Fruit fly (Drosophila melanogaster) whole organism, embryonic: ENCODE measurements around the gene Eig71Eg.

Experiments
- CG10462 ChIP-seq: fragments of 200-800 bp; sonication (Bioruptor generic); optimal IDR thresholded peaks from 2 replicates; lab custom pipeline; 2016; ENCODE audit warnings: missing biosample characterization, missing genetic modification characterization
- CG13894 ChIP-seq: fragments of 200-800 bp; sonication (Bioruptor generic); optimal IDR thresholded peaks from 3 replicates; lab custom pipeline; 2018; ENCODE audit warnings: missing biosample characterization, mild to moderate bottlenecking, missing genetic modification characterization, moderate library complexity
- CG1529 ChIP-seq: fragments of 200-800 bp; sonication (Bioruptor generic); optimal IDR thresholded peaks from 3 replicates; lab custom pipeline; 2018; ENCODE audit warnings: missing biosample characterization, missing genetic modification characterization
- CG16815 ChIP-seq: fragments of 200-800 bp; sonication (Bioruptor generic); optimal IDR thresholded peaks from 3 replicates; lab custom pipeline; 2017; ENCODE audit warnings: missing biosample characterization, mild to moderate bottlenecking, missing genetic modification characterization
- CG17568 ChIP-seq: fragments of 200-800 bp; sonication (Bioruptor generic); optimal IDR thresholded peaks from 2 replicates; lab custom pipeline; 2018; ENCODE audit warnings: missing biosample characterization, mild to moderate bottlenecking, missing genetic modification characterization, moderate library complexity
- CG1792 ChIP-seq: fragments of 200-800 bp; sonication (Bioruptor generic); optimal IDR thresholded peaks from 2 replicates; lab custom pipeline; 2016; ENCODE audit warnings: missing biosample characterization, missing genetic modification characterization
- CG3065 ChIP-seq: fragments of 200-800 bp; sonication (Bioruptor generic); optimal IDR thresholded peaks from 2 replicates; lab custom pipeline; 2016; ENCODE audit warnings: missing biosample characterization, missing genetic modification characterization
- CG32767 ChIP-seq: fragments of 200-800 bp; sonication (Bioruptor generic); IDR thresholded peaks from 2 replicates; pipeline ENCODE4 v1.3.6; 2022; ENCODE audit warnings: missing biosample characterization, missing genetic modification characterization
- CG33557 ChIP-seq: fragments of 200-800 bp; sonication (Bioruptor generic); optimal IDR thresholded peaks from 2 replicates; lab custom pipeline; 2019; ENCODE audit warnings: missing biosample characterization, mild to moderate bottlenecking, missing genetic modification characterization, moderate library complexity
- CG4360 ChIP-seq: fragments of 200-800 bp; sonication (Bioruptor generic); IDR thresholded peaks from 2 replicates; pipeline ENCODE4 v1.3.6; 2022; ENCODE audit warnings: missing biosample characterization, missing genetic modification characterization
- CG6654 ChIP-seq: fragments of 200-800 bp; sonication (Bioruptor generic); optimal IDR thresholded peaks from 2 replicates; lab custom pipeline; 2017; ENCODE audit warnings: missing biosample characterization, mild to moderate bottlenecking, missing genetic modification characterization
- CG6813 ChIP-seq: fragments of 200-800 bp; sonication (Bioruptor generic); optimal IDR thresholded peaks from 2 replicates; lab custom pipeline; 2017; ENCODE audit warnings: missing biosample characterization, missing genetic modification characterization, mild to moderate bottlenecking, moderate library complexity, missing genetic modification reagents
- CG7357 ChIP-seq: fragments of 200-800 bp; sonication (Bioruptor generic); IDR thresholded peaks from 3 replicates; pipeline ENCODE4 v1.3.6; 2022; ENCODE audit warnings: missing biosample characterization, missing genetic modification characterization
- CG7987 ChIP-seq: fragments of 200-800 bp; sonication (Bioruptor generic); optimal IDR thresholded peaks from 2 replicates; lab custom pipeline; 2018; ENCODE audit warnings: missing biosample characterization, mild to moderate bottlenecking, missing genetic modification characterization, moderate library complexity
- CG9609 ChIP-seq: fragments of 200-800 bp; sonication (Bioruptor generic); optimal IDR thresholded peaks from 3 replicates; lab custom pipeline; 2016; ENCODE audit warnings: missing biosample characterization, missing genetic modification characterization
- Camta ChIP-seq: fragments of 200-800 bp; sonication (Bioruptor generic); optimal IDR thresholded peaks from 2 replicates; lab custom pipeline; 2016; ENCODE audit warnings: missing biosample characterization, missing genetic modification characterization
- Doc3 ChIP-seq: fragments of 200-800 bp; sonication (Bioruptor generic); IDR thresholded peaks from 3 replicates; pipeline ENCODE4 v1.3.6; 2022; ENCODE audit warnings: missing biosample characterization, missing genetic modification characterization; ENCODE audit not compliant: partially characterized antibody
- Ets65A ChIP-seq: fragments of 200-800 bp; sonication (Bioruptor generic); peaks from one replicate; lab custom pipeline; 2016; ENCODE audit warnings: missing biosample characterization, missing genetic modification characterization
- Optix ChIP-seq: fragments of 200-800 bp; sonication (Bioruptor generic); IDR thresholded peaks from 3 replicates; pipeline ENCODE4 v1.3.6; 2022; ENCODE audit warnings: missing biosample characterization, missing genetic modification characterization
- Tbp ChIP-seq: fragments of >200 bp; optimal IDR thresholded peaks from 2 replicates; lab custom pipeline; 2018; ENCODE audit warnings: missing biosample characterization, missing genetic modification characterization
- amos ChIP-seq: fragments of 200-800 bp; sonication (Bioruptor generic); IDR thresholded peaks from 2 replicates; pipeline ENCODE4 v1.3.6; 2022; ENCODE audit warnings: missing biosample characterization, missing genetic modification characterization; ENCODE audit not compliant: partially characterized antibody
- ase ChIP-seq: fragments of 200-800 bp; sonication (Bioruptor generic); IDR thresholded peaks from 3 replicates; pipeline ENCODE4 v1.3.6; 2022; ENCODE audit warnings: missing biosample characterization, missing genetic modification characterization
- ash1 ChIP-seq: fragments of 200-800 bp; sonication (Bioruptor generic); optimal IDR thresholded peaks from 2 replicates; lab custom pipeline; 2018; ENCODE audit warnings: missing biosample characterization, mild to moderate bottlenecking, missing genetic modification characterization
- bbx ChIP-seq: fragments of 200-800 bp; sonication (Bioruptor generic); IDR thresholded peaks from 2 replicates; pipeline ENCODE4 v1.3.6; 2022; ENCODE audit warnings: missing biosample characterization, missing genetic modification characterization; ENCODE audit not compliant: partially characterized antibody
- eyg ChIP-seq: fragments of 200-800 bp; sonication (Bioruptor generic); optimal IDR thresholded peaks from 3 replicates; lab custom pipeline; 2016; ENCODE audit warnings: missing biosample characterization, missing genetic modification characterization
- grau ChIP-seq: fragments of 200-800 bp; optimal IDR thresholded peaks from 3 replicates; lab custom pipeline; 2019; ENCODE audit warnings: missing biosample characterization, mild to moderate bottlenecking, missing genetic modification characterization, moderate library complexity
- oc ChIP-seq: fragments of 200-800 bp; sonication (Bioruptor generic); optimal IDR thresholded peaks from 2 replicates; lab custom pipeline; 2018; ENCODE audit warnings: missing biosample characterization, mild to moderate bottlenecking, missing genetic modification characterization, moderate library complexity
- odd ChIP-seq: fragments of 200-800 bp; sonication (Bioruptor generic); optimal IDR thresholded peaks from 2 replicates; lab custom pipeline; 2017; ENCODE audit warnings: missing biosample characterization, mild to moderate bottlenecking, missing genetic modification characterization
- sd ChIP-seq: fragments of 200-800 bp; sonication (Bioruptor generic); optimal IDR thresholded peaks from 3 replicates; lab custom pipeline; 2018; ENCODE audit warnings: missing biosample characterization, mild to moderate bottlenecking, missing genetic modification characterization, moderate library complexity
- sens ChIP-seq: fragments of 200-800 bp; sonication (Bioruptor generic); peaks from one replicate; lab custom pipeline; 2016; ENCODE audit warnings: missing biosample characterization, missing genetic modification characterization
- so ChIP-seq: fragments of 200-800 bp; sonication (Bioruptor generic); IDR thresholded peaks from 3 replicates; pipeline ENCODE4 v1.3.6; 2022; ENCODE audit warnings: missing biosample characterization, missing genetic modification characterization
- tin ChIP-seq: fragments of 200-800 bp; sonication (Bioruptor generic); optimal IDR thresholded peaks from 3 replicates; lab custom pipeline; 2016; ENCODE audit warnings: missing biosample characterization, missing genetic modification characterization
- wdn ChIP-seq: fragments of 200-800 bp; sonication (Bioruptor generic); IDR thresholded peaks from 2 replicates; pipeline ENCODE4 v1.3.6; 2022; ENCODE audit warnings: missing biosample characterization, missing genetic modification characterization
- zf30C ChIP-seq: fragments of 200-800 bp; sonication (Bioruptor generic); optimal IDR thresholded peaks from 3 replicates; lab custom pipeline; 2018; ENCODE audit warnings: missing biosample characterization, mild to moderate bottlenecking, missing genetic modification characterization

Gene Eig71Eg

DNA sequence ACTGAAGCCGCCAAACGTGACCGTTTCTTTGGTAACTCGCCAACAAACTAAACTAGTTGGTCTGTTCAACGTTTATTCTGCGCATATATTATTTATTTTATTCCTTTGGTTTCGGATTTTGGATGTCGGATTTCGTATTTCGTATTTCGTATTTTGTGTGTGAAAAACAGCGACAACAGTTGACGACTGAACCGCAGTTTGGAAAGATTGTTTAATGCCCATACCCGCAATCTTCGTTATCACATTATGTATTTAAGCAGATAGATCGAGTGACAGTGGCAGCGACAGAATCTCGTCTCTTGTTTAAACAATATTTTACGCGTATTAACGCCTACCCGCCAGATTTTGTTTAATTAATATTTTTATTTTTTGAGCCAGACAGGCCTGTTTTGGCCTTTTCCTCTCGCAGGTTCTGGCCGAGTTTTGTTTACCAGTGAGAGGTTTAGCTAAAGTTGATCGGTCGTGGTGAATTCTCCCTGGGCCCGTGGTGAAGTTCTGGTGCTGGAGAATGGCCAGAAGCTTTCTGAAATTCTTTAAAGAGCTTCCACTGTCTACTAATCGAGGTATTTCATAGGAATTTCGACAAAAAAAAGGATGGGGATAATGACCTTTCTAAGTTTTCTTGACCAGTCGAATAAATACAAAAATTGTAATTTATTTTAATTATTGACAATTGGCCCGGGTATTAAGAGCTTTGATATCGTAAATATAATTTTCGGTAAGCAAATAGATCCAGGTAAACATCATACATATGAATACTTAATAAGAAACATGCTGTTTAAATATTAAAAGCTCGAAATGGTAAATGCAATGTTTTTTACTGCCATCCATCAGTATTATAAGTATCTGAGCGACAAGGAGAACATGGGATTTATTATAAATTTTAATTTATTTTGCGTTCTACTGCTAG, 9.5 kb upstream of the Eig71Eg start, which contains the start of the genes comm3 and CG43083:
comm3 (minus strand) TSS at position 51 of the 910 bp plus-strand sequence.
CG43083 (plus strand) TSS at position 860 of the 910 bp plus-strand sequence.
- peak; percentile 31 for TF ChIP-seq CG6813 (GFP tag; lab: Kevin White, UChicago)
- no peak for TF ChIP-seq CG7357 (GFP tag; lab: Robert Waterston, UW)
- TF ChIP-seq CG17568 (GFP tag; lab: Kevin White, UChicago) = peak; percentile 15
- TF ChIP-seq sens (GFP tag; lab: Kevin White, UChicago) = peak; percentile 52
- no peak for TF ChIP-seq zf30C (GFP tag; lab: Kevin White, UChicago)
- no peak for TF ChIP-seq CG1529 (GFP tag; lab: Kevin White, UChicago)
- TF ChIP-seq sd = peak; percentile 85
- no peak for TF ChIP-seq ase (GFP tag; lab: Robert Waterston, UW)
- no peak for TF ChIP-seq Optix (GFP tag; lab: Robert Waterston, UW)

DNA sequence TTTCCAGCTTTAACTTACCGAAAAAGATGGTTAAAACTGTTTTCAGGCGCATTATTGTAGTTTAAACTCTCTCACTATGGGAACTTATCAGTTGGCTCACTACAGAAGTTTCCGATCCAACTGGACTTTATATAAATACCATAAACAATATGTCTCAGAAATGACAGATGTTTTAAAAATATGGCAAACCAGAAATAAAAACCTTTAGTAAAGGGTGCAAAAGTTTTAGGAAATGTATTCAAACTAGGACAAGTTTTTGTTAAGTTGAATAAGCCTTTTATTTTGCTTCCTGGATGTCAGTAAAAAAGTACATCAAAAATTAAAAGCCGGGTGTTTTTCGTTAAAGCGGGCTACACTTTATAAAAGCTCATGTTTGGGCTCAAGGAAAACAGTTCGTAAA, 7.9 kb upstream of the Eig71Eg start, which contains the start of the genes Eig71Ea and Eig71Eb:
Eig71Ea (minus strand) TSS at position 101 of the 400 bp plus-strand sequence.
Eig71Eb (plus strand) TSS at position 376 of the 400 bp plus-strand sequence.
- no peak for TF ChIP-seq CG13894 (tag; lab: Kevin White, UChicago)
- no peak for TF ChIP-seq CG4360 (GFP tag; lab: Robert Waterston, UW)
- no peak for TF ChIP-seq ash1 (GFP tag; lab: Kevin White, UChicago)
- no peak for TF ChIP-seq CG32767
- TF ChIP-seq, all 482 proteins: peak for 0

DNA sequence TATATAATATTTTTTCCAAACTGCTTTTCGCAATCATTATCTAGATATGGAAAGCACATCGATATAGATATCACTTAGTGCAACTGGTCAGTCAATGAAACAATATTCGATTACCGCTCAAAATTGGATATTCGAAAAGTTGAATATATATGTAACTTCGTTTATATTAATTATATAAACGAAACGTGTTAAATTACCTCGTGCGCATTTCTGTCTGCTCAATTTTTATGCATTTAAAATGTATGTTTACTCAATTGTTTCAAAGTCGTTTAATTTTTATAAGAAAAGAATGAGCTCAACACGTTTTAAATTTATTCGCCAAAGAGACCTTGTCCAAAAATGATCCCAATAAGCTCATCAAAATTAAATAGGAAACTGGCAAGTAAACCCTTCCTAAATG, 6.9 kb upstream of the Eig71Eg start, which contains the start of gene CG43084:
CG43084 (plus strand) TSS at position 301 of the 400 bp plus-strand sequence.
- TF ChIP-seq Doc3 (GFP tag; lab: Robert Waterston, UW) (no peak), wdn (GFP tag; lab: Robert Waterston, UW) (no peak), CG10462 (GFP tag; lab: Kevin White, UChicago) (no peak), amos (GFP tag; lab: Robert Waterston, UW) (no peak), tin (GFP tag; lab: Kevin White, UChicago) (no peak), CG9609 (no peak), grau (tag; lab: Kevin White, UChicago) (no peak)

DNA sequence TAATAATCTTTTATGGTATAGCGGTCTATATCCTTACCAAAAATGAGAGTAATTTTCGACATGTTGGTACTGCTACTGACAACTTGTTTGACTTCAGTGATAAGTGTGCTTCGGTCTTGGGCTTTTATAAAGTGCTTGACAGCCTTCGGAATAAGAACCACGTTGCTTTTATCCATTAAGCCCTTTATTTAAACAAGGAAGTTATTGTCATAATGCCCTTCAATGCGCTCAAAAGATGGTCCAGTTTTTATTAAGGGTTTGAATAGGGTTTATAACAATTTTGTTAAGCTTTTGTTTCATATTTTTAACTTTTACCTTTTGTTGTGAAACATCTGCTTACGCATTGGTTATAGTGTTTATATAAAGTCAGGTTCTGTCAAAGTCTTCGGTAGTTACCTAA, 5.3 kb upstream of the Eig71Eg start, which contains the start of the genes Eig71Ec and Eig71Ed:
Eig71Ec (minus strand) TSS at position 101 of the 400 bp plus-strand sequence.
Eig71Ed (plus strand) TSS at position 384 of the 400 bp plus-strand sequence.
- no peak for TF ChIP-seq Camta
- no peak for TF ChIP-seq so (GFP tag; lab: Robert Waterston, UW)

DNA sequence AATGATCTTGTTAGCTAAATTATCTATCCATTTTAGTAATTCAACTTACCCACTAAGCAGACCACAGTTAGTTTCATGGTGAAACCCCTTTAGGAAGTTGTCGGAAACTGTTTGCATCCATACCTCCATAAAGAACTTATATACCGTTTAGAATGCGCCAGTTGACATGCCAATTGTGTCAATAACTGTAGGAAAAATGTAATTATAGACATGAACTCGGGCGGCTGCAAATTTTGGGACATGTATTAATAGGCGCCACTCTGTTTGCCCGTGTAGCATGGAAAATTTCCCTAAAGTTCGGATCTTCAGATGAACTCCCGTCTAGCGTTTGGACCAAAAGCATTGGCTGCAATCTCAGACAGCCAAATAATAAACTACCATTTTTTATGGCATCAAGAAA, 1.5 kb upstream of the Eig71Eg start, which contains the start of gene Eig71Ee:
Eig71Ee (minus strand) TSS at position 101 of the 400 bp plus-strand sequence.
- no peak for TF ChIP-seq CG33557 (GFP tag; lab: Kevin White, UChicago)
- TF ChIP-seq CG7987 (GFP tag; lab: Kevin White, UChicago) = no peak
- no peak for TF ChIP-seq CG3065 (GFP tag; lab: Kevin White, UChicago)
- TF ChIP-seq Ets65A (GFP tag; lab: Kevin White, UChicago) = peak; percentile 24

DNA sequence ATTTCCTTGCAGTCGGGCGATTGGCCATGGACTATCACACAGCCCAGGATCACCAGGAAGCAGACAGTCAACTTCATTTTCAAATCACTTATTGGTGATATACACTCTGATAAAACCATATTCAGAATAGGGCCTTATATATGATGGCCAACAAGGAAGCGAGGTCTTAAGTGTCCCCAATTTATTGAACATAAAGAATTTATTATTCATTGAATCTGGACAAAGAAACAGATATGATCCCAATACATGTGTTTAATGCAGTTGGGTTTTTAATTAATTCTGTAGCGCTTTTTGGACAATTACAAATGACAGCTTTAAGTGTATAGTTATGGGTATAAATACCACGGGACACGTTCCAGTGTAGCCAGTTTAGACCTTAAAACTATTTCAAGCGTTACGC, 1.9 kb downstream of the Eig71Eg start, which contains the start of the genes Eig71Eh and Eig71Ei:
Eig71Eh (minus strand) TSS at position 101 of the 400 bp plus-strand sequence.
Eig71Ei (plus strand) TSS at position 367 of the 400 bp plus-strand sequence.
- TF ChIP-seq bbx (no peak), CG6654 (GFP tag; lab: Kevin White, UChicago) (no peak), odd (GFP tag; lab: Kevin White, UChicago) (no peak), sens (GFP tag; lab: Kevin White, UChicago) (peak; percentile 48), CG1792 (GFP tag; lab: Kevin White, UChicago) (no peak), CG16815 (GFP tag; lab: Kevin White, UChicago) (no peak), eyg (GFP tag; lab: Kevin White, UChicago) (no peak), oc (tag; lab: Kevin White, UChicago) (no peak), Tbp (GFP tag; lab: Kevin White, UChicago) (no peak)
